Worm (Caenorhabditis elegans): ENCODE data around the gene C26F1.3.

Gene C26F1.3

DNA sequence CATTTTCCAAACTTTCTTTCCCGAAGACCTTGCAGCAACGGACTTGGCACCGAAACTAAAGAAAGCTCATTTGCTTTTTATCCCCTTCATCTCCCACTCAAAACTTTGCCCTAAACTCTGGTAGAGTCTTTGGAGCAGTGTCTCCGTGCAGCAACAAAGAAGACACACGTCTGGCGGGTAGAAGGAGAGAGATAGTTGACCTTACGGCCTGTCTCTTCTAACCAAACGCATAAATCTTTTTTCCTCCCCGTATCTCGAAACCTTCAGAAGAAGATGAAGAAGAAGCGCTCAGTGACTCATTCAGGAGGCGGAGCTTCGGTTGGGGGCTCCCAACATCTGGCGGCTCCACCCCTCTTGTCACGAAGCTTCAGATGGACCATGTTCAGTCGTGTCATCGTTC is 49.3 kb downstream of the C26F1.3 start:
- no peak for TF ChIP-seq lin-15B (tag; optimal IDR thresholded peaks at IDR 0.05)
- no peak for TF ChIP-seq ceh-9 (tag; optimal IDR thresholded peaks at IDR 0.05)
- no peak for TF ChIP-seq mdl-1 (tag; optimal IDR thresholded peaks at IDR 0.05)
- TF ChIP-seq elt-1 (tag; optimal IDR thresholded peaks at IDR 0.05) = no peak

- no peak for TF ChIP-seq unc-62 (GFP tag; optimal IDR thresholded peaks at IDR 0.05)
Observed at ce11 chrV:7826917-7827316, 49.8 kb downstream of the C26F1.3 start, which contains the start of gene mig-6. Gene mig-6 (plus strand): TSS chrV:7827217.

All from whole organism, L3 larva.